Fruit fly (Drosophila melanogaster): ENCODE measurements around the gene GC.

DNA sequence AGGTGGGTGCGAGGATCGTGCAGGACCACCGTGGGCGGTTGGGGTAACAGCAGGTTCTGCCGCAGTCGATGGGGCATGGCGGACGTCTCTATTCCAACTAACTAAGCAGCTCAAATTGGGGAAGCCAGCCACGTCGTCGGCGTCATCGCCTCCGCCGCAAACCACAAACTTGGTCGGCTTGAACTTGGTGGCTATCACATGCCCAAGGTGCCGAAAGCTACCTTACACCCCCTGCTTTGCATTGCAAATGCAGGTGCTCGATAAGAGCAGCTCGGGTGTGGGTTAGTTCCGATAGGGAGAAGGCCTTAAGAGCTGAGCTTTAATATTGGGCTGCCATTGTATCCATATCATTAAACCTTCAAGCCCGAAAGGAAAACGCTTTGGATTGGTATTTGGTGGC is 40.9 kb upstream of the GC start, which contains the start of gene RabX5:
- TF ChIP-seq N (GFP tag; optimal IDR thresholded peaks at IDR 0.05): no peak
- no peak for TF ChIP-seq dsf (GFP tag; optimal IDR thresholded peaks at IDR 0.05; ENCODE audit: borderline replicate concordance)
- TF ChIP-seq Hr83 (GFP tag; optimal IDR thresholded peaks at IDR 0.05; ENCODE audit: poor library complexity, severe bottlenecking): no peak
- TF ChIP-seq HLH106 (tag; optimal IDR thresholded peaks at IDR 0.05): no peak
- TF ChIP-seq OdsH (GFP tag; optimal IDR thresholded peaks at IDR 0.05): no peak
- no peak for TF ChIP-seq h (GFP tag; optimal IDR thresholded peaks at IDR 0.05)
- no peak for TF ChIP-seq Dif (GFP tag; optimal IDR thresholded peaks at IDR 0.05; ENCODE audit: partially characterized antibody)
